Fruit fly (Drosophila melanogaster) whole organism, pupa: ENCODE data around the gene CG3823.

Experiments
- CG10348 ChIP-seq: fragments of 200-800 bp; sonication (Bioruptor generic); IDR thresholded peaks from 2 replicates; pipeline ENCODE4 v1.3.6; 2022; ENCODE audit warnings: missing biosample characterization, missing genetic modification characterization
- CG12605 ChIP-seq: fragments of 200-800 bp; sonication (Bioruptor generic); IDR thresholded peaks from 2 replicates; pipeline ENCODE4 v1.3.6; 2022; ENCODE audit warnings: missing biosample characterization, missing genetic modification characterization
- CG14655 ChIP-seq: fragments of 200-800 bp; sonication (Bioruptor generic); optimal IDR thresholded peaks from 3 replicates; lab custom pipeline; 2017; ENCODE audit warnings: mild to moderate bottlenecking, missing biosample characterization, missing genetic modification reagents, missing genetic modification characterization
- CG17806 ChIP-seq: fragments of 200-800 bp; sonication (Bioruptor generic); optimal IDR thresholded peaks from 2 replicates; lab custom pipeline; 2018; ENCODE audit warnings: missing biosample characterization, mild to moderate bottlenecking, missing genetic modification characterization, moderate library complexity
- CG34367 ChIP-seq: fragments of 200-800 bp; sonication (Bioruptor generic); optimal IDR thresholded peaks from 2 replicates; lab custom pipeline; 2018; ENCODE audit warnings: missing biosample characterization, mild to moderate bottlenecking, missing genetic modification characterization
- CG8301 ChIP-seq: fragments of 200-800 bp; sonication (Bioruptor generic); optimal IDR thresholded peaks from 2 replicates; lab custom pipeline; 2018; ENCODE audit warnings: missing biosample characterization, mild to moderate bottlenecking, missing genetic modification characterization
- CG9948 ChIP-seq: fragments of 200-800 bp; sonication (Bioruptor generic); optimal IDR thresholded peaks from 2 replicates; lab custom pipeline; 2018; ENCODE audit warnings: missing biosample characterization, mild to moderate bottlenecking, missing genetic modification characterization, moderate library complexity
- D1 ChIP-seq: fragments of 200-800 bp; sonication (Bioruptor generic); optimal IDR thresholded peaks from 2 replicates; lab custom pipeline; 2018; ENCODE audit warnings: missing biosample characterization, mild to moderate bottlenecking, missing genetic modification characterization, moderate library complexity
- EcR ChIP-seq: fragments of 200-800 bp; sonication (Bioruptor generic); optimal IDR thresholded peaks from 3 replicates; lab custom pipeline; 2019; ENCODE audit warnings: missing biosample characterization, missing genetic modification characterization, mild to moderate bottlenecking, moderate library complexity, missing genetic modification reagents
- Ets98B ChIP-seq: fragments of 200-800 bp; sonication (Bioruptor generic); IDR thresholded peaks from 2 replicates; pipeline ENCODE4 v1.3.6; 2022; ENCODE audit warnings: missing biosample characterization, missing genetic modification characterization
- Pif1A ChIP-seq: fragments of 200-800 bp; sonication (Bioruptor generic); optimal IDR thresholded peaks from 3 replicates; lab custom pipeline; 2016; ENCODE audit warnings: missing biosample characterization, missing genetic modification characterization
- Pif1B ChIP-seq: fragments of 200-800 bp; sonication (Bioruptor generic); optimal IDR thresholded peaks from 3 replicates; lab custom pipeline; 2016; ENCODE audit warnings: missing biosample characterization, missing genetic modification characterization
- Snoo ChIP-seq: fragments of 200-800 bp; sonication (Bioruptor generic); optimal IDR thresholded peaks from 3 replicates; lab custom pipeline; 2017; ENCODE audit warnings: missing biosample characterization, mild to moderate bottlenecking, missing genetic modification characterization, inconsistent platforms
- rn ChIP-seq: fragments of 200-800 bp; sonication (Bioruptor generic); IDR thresholded peaks from 2 replicates; pipeline ENCODE4 v1.3.6; 2022; ENCODE audit warnings: missing biosample characterization, missing genetic modification characterization

dm6 chrX:6354163-6354562 is 50.4 kb downstream of the CG3823 start:
- TF ChIP-seq CG14655 (GFP tag; lab: Kevin White, UChicago) (no peak), CG12605 (no peak), D1 (tag; lab: Kevin White, UChicago) (no peak), Pif1B (GFP tag; lab: Kevin White, UChicago) (no peak), Snoo (tag; lab: Kevin White, UChicago) (no peak), Ets98B (no peak), CG10348 (GFP tag; lab: Robert Waterston, UW) (no peak), EcR (GFP tag; lab: Kevin White, UChicago) (no peak), CG17806 (no peak), CG9948 (tag; lab: Kevin White, UChicago) (no peak), Pif1A (GFP tag; lab: Kevin White, UChicago) (no peak), CG8301 (tag; lab: Kevin White, UChicago) (no peak), rn (GFP tag; lab: Robert Waterston, UW) (no peak), CG34367 (tag; lab: Kevin White, UChicago) (no peak)
